Fruit fly (Drosophila melanogaster) whole organism, embryonic: ENCODE results near the gene ftz.

Source experiments
- Abd-B ChIP-seq: fragments of 200-800 bp; sonication (Bioruptor generic); optimal IDR thresholded peaks from 2 replicates; lab custom pipeline; 2018; ENCODE audit warnings: missing biosample characterization, mild to moderate bottlenecking, missing genetic modification characterization, moderate library complexity
- Bdp1 ChIP-seq: fragments of 200-800 bp; sonication (Bioruptor generic); optimal IDR thresholded peaks from 3 replicates; lab custom pipeline; 2016; ENCODE audit warnings: missing biosample characterization, missing genetic modification characterization
- Bgb ChIP-seq: fragments of 200-800 bp; sonication (Bioruptor generic); IDR thresholded peaks from 2 replicates; pipeline ENCODE4 v1.3.6; 2022; ENCODE audit warnings: missing biosample characterization, missing genetic modification characterization; ENCODE audit not compliant: partially characterized antibody
- CG10565 ChIP-seq: fragments of 200-800 bp; sonication (Bioruptor generic); optimal IDR thresholded peaks from 3 replicates; lab custom pipeline; 2016; ENCODE audit warnings: missing biosample characterization, mild to moderate bottlenecking, missing genetic modification characterization
- CG11085 ChIP-seq: fragments of 200-800 bp; sonication (Bioruptor generic); IDR thresholded peaks from 2 replicates; pipeline ENCODE4 v1.3.6; 2022; ENCODE audit warnings: missing biosample characterization, missing genetic modification characterization
- CG11247 ChIP-seq: fragments of 200-800 bp; sonication (Bioruptor generic); IDR thresholded peaks from 2 replicates; pipeline ENCODE4 v1.3.6; 2022; ENCODE audit warnings: missing biosample characterization, missing genetic modification characterization
- CG11504 ChIP-seq: fragments of 200-800 bp; sonication (Bioruptor generic); optimal IDR thresholded peaks from 3 replicates; lab custom pipeline; 2019; ENCODE audit warnings: missing biosample characterization, mild to moderate bottlenecking, missing genetic modification characterization, moderate library complexity
- CG12391 ChIP-seq: fragments of 200-800 bp; sonication (Bioruptor generic); optimal IDR thresholded peaks from 3 replicates; lab custom pipeline; 2018; ENCODE audit warnings: missing biosample characterization, mild to moderate bottlenecking, missing genetic modification characterization, moderate library complexity
- CG13624 ChIP-seq: fragments of 200-800 bp; sonication (Bioruptor generic); optimal IDR thresholded peaks from 2 replicates; lab custom pipeline; 2016; ENCODE audit warnings: missing biosample characterization, missing genetic modification characterization
- CG14710 ChIP-seq: fragments of 200-800 bp; sonication (Bioruptor generic); optimal IDR thresholded peaks from 3 replicates; lab custom pipeline; 2019; ENCODE audit warnings: missing biosample characterization, mild to moderate bottlenecking, missing genetic modification characterization, moderate library complexity
- CG1603 ChIP-seq: fragments of 200-800 bp; sonication (Bioruptor generic); optimal IDR thresholded peaks from 2 replicates; lab custom pipeline; 2019; ENCODE audit warnings: missing biosample characterization, mild to moderate bottlenecking, missing genetic modification characterization, moderate library complexity
- CG17361 ChIP-seq: fragments of 200-800 bp; sonication (Bioruptor generic); IDR thresholded peaks from 3 replicates; pipeline ENCODE4 v1.3.6; 2022; ENCODE audit warnings: missing biosample characterization, missing genetic modification characterization
- CG17829 ChIP-seq: fragments of 200-800 bp; optimal IDR thresholded peaks from 2 replicates; lab custom pipeline; 2019; ENCODE audit warnings: missing biosample characterization, mild to moderate bottlenecking, missing genetic modification characterization, moderate library complexity
- CG18476 ChIP-seq: fragments of 200-800 bp; sonication (Bioruptor generic); optimal IDR thresholded peaks from 2 replicates; lab custom pipeline; 2016; ENCODE audit warnings: missing biosample characterization, mild to moderate bottlenecking, missing genetic modification characterization
- CG2199 ChIP-seq: fragments of 200-800 bp; sonication (Bioruptor generic); IDR thresholded peaks from 3 replicates; pipeline ENCODE4 v1.3.6; 2022; ENCODE audit warnings: missing biosample characterization, missing genetic modification characterization
- CG31365 ChIP-seq: fragments of 200-800 bp; sonication (Bioruptor generic); optimal IDR thresholded peaks from 2 replicates; lab custom pipeline; 2018; ENCODE audit warnings: missing biosample characterization, mild to moderate bottlenecking, missing genetic modification characterization
- CG3995 ChIP-seq: fragments of 200-800 bp; sonication (Bioruptor generic); optimal IDR thresholded peaks from 3 replicates; lab custom pipeline; 2016; ENCODE audit warnings: missing biosample characterization, missing genetic modification characterization
- CG5953 ChIP-seq: fragments of 200-800 bp; sonication (Bioruptor generic); IDR thresholded peaks from 2 replicates; pipeline ENCODE4 v1.3.6; 2022; ENCODE audit warnings: missing biosample characterization, missing genetic modification characterization
- CG6791 ChIP-seq: fragments of 200-800 bp; sonication (Bioruptor generic); IDR thresholded peaks from 3 replicates; pipeline ENCODE4 v1.3.6; 2022; ENCODE audit warnings: missing biosample characterization, missing genetic modification characterization; ENCODE audit not compliant: partially characterized antibody
- CG8290 ChIP-seq, 3 experiments: fragments of 200-800 bp; sonication (Bioruptor generic); optimal IDR thresholded peaks; 2 replicates each; lab custom pipeline; 2016 to 2019; ENCODE audit warnings: missing biosample characterization in 3 of 3, missing genetic modification characterization in 3 of 3, mild to moderate bottlenecking in 2 of 3, moderate library complexity in 1 of 3
- CG9817 ChIP-seq: fragments of 200-800 bp; sonication (Bioruptor generic); optimal IDR thresholded peaks from 2 replicates; lab custom pipeline; 2018; ENCODE audit warnings: missing biosample characterization, mild to moderate bottlenecking, missing genetic modification characterization, moderate library complexity
- Dp ChIP-seq: fragments of 200-800 bp; sonication (Bioruptor generic); optimal IDR thresholded peaks from 2 replicates; lab custom pipeline; 2018; ENCODE audit warnings: missing biosample characterization, mild to moderate bottlenecking, missing genetic modification characterization, moderate library complexity
- Drgx ChIP-seq: fragments of 200-800 bp; sonication (Bioruptor generic); IDR thresholded peaks from 2 replicates; pipeline ENCODE4 v1.3.6; 2022; ENCODE audit warnings: missing biosample characterization, missing genetic modification characterization
- Eip74EF ChIP-seq, 2 experiments: fragments of 200-800 bp in 1 of 2; fragments of >200 bp in 1 of 2; sonication (Bioruptor generic) in 1 of 2; optimal IDR thresholded peaks; 2 replicates each; lab custom pipeline; 2017 to 2019; ENCODE audit warnings: missing biosample characterization in 2 of 2, missing genetic modification characterization in 2 of 2, mild to moderate bottlenecking in 1 of 2, moderate library complexity in 1 of 2
- Ets65A ChIP-seq: fragments of 200-800 bp; sonication (Bioruptor generic); peaks from one replicate; lab custom pipeline; 2016; ENCODE audit warnings: missing biosample characterization, missing genetic modification characterization
- Hr78 ChIP-seq, 2 experiments: fragments of 200-800 bp in 1 of 2; fragments of >200 bp in 1 of 2; sonication (Bioruptor generic) in 1 of 2; optimal IDR thresholded peaks; 2 replicates each; lab custom pipeline; 2017 to 2019; ENCODE audit warnings: missing biosample characterization in 2 of 2, missing genetic modification characterization in 2 of 2, mild to moderate bottlenecking in 1 of 2, moderate library complexity in 1 of 2
- Lhr ChIP-seq: fragments of 200-800 bp; sonication (Bioruptor generic); optimal IDR thresholded peaks from 3 replicates; lab custom pipeline; 2017; ENCODE audit warnings: mild to moderate bottlenecking, missing biosample characterization, missing genetic modification reagents, missing genetic modification characterization
- Med ChIP-seq: fragments of 200-800 bp; sonication (Bioruptor generic); peaks from one replicate; lab custom pipeline; 2016; ENCODE audit warnings: missing biosample characterization, missing genetic modification characterization, mild to moderate bottlenecking, inconsistent platforms, moderate library complexity
- Myb ChIP-seq: fragments of 200-800 bp; sonication (Bioruptor generic); optimal IDR thresholded peaks from 2 replicates; lab custom pipeline; 2016; ENCODE audit warnings: missing biosample characterization, missing genetic modification characterization
- Opbp ChIP-seq: fragments of 200-800 bp; sonication (Bioruptor generic); IDR thresholded peaks from 3 replicates; pipeline ENCODE4 v1.3.6; 2022; ENCODE audit warnings: missing biosample characterization, missing genetic modification characterization; ENCODE audit not compliant: partially characterized antibody
- Pdp1 ChIP-seq, 2 experiments: fragments of 200-800 bp; sonication (Bioruptor generic); optimal IDR thresholded peaks; 3 replicates each; lab custom pipeline; 2016; ENCODE audit warnings: missing biosample characterization in 2 of 2, missing genetic modification characterization in 2 of 2, mild to moderate bottlenecking in 1 of 2, moderate library complexity in 1 of 2
- Rx ChIP-seq: fragments of 200-800 bp; sonication (Bioruptor generic); IDR thresholded peaks from 2 replicates; pipeline ENCODE4 v1.3.6; 2022; ENCODE audit warnings: missing biosample characterization, missing genetic modification characterization
- ab ChIP-seq: fragments of 200-800 bp; sonication (Bioruptor generic); optimal IDR thresholded peaks from 2 replicates; lab custom pipeline; 2016; ENCODE audit warnings: missing biosample characterization, missing genetic modification characterization
- br ChIP-seq: fragments of >200 bp; optimal IDR thresholded peaks from 2 replicates; lab custom pipeline; 2017
- chif ChIP-seq, 2 experiments: fragments of 200-800 bp; sonication (Bioruptor generic); optimal IDR thresholded peaks; 3 replicates each; lab custom pipeline; 2016; ENCODE audit warnings: missing biosample characterization in 2 of 2, missing genetic modification characterization in 2 of 2
- da ChIP-seq: fragments of 200-800 bp; sonication (Bioruptor generic); optimal IDR thresholded peaks from 2 replicates; lab custom pipeline; 2016; ENCODE audit warnings: missing biosample characterization, missing genetic modification characterization
- gem ChIP-seq: fragments of 200-800 bp; sonication (Bioruptor generic); optimal IDR thresholded peaks from 2 replicates; lab custom pipeline; 2019; ENCODE audit warnings: missing biosample characterization, mild to moderate bottlenecking, missing genetic modification characterization, moderate library complexity
- hkb ChIP-seq, 2 experiments: fragments of 200-800 bp in 1 of 2; fragments of >200 bp in 1 of 2; sonication (Bioruptor generic) in 1 of 2; IDR thresholded peaks in 1 of 2; optimal IDR thresholded peaks in 1 of 2; 2 replicates each; pipeline versions ENCODE4 v1.3.6 to Lab custom; 2017 to 2022; ENCODE audit warnings: missing biosample characterization in 1 of 2, missing genetic modification characterization in 1 of 2
- ind ChIP-seq: fragments of 200-800 bp; sonication (Bioruptor generic); optimal IDR thresholded peaks from 3 replicates; lab custom pipeline; 2016; ENCODE audit warnings: missing biosample characterization, missing genetic modification characterization
- mam ChIP-seq: fragments of 200-800 bp; sonication (Bioruptor generic); optimal IDR thresholded peaks from 3 replicates; lab custom pipeline; 2016; ENCODE audit warnings: missing biosample characterization, missing genetic modification characterization
- nmo ChIP-seq: fragments of 200-800 bp; sonication (Bioruptor generic); optimal IDR thresholded peaks from 2 replicates; lab custom pipeline; 2018; ENCODE audit warnings: missing biosample characterization, mild to moderate bottlenecking, missing genetic modification characterization, moderate library complexity
- oc ChIP-seq: fragments of 200-800 bp; sonication (Bioruptor generic); optimal IDR thresholded peaks from 2 replicates; lab custom pipeline; 2018; ENCODE audit warnings: missing biosample characterization, mild to moderate bottlenecking, missing genetic modification characterization, moderate library complexity
- pnt ChIP-seq: fragments of 200-800 bp; sonication (Bioruptor generic); optimal IDR thresholded peaks from 3 replicates; lab custom pipeline; 2016; ENCODE audit warnings: missing biosample characterization, missing genetic modification characterization
- row ChIP-seq: fragments of 200-800 bp; sonication (Bioruptor generic); IDR thresholded peaks from 3 replicates; pipeline ENCODE4 v1.3.6; 2022; ENCODE audit warnings: missing biosample characterization, missing genetic modification characterization
- sim ChIP-seq: fragments of 200-800 bp; sonication (Bioruptor generic); IDR thresholded peaks from 2 replicates; pipeline ENCODE4 v1.3.6; 2022; ENCODE audit warnings: missing biosample characterization, missing genetic modification characterization
- ssp ChIP-seq: fragments of 200-800 bp; sonication (Bioruptor generic); IDR thresholded peaks from 2 replicates; pipeline ENCODE4 v1.3.6; 2022; ENCODE audit warnings: missing biosample characterization, missing genetic modification characterization
- stwl ChIP-seq: fragments of 200-800 bp; sonication (Bioruptor generic); optimal IDR thresholded peaks from 3 replicates; lab custom pipeline; 2018; ENCODE audit warnings: missing biosample characterization, mild to moderate bottlenecking, missing genetic modification characterization, moderate library complexity
- usp ChIP-seq: fragments of >200 bp; optimal IDR thresholded peaks from 2 replicates; lab custom pipeline; 2017; ENCODE audit warnings: missing biosample characterization, missing genetic modification characterization
- zen ChIP-seq: fragments of 200-800 bp; sonication (Bioruptor generic); optimal IDR thresholded peaks from 3 replicates; lab custom pipeline; 2018; ENCODE audit warnings: missing biosample characterization, mild to moderate bottlenecking, missing genetic modification characterization, moderate library complexity

ftz gene

dm6 chr3R:6908105-6908504 lies 44.0 kb downstream of the ftz start (continued):
- TF ChIP-seq Hr78 (GFP tag; optimal IDR thresholded peaks at IDR 0.05; lab: Kevin White, UChicago), result peak in 1 of 2 experiments; percentile 66
- TF ChIP-seq CG6791 (GFP tag; lab: Robert Waterston, UW), result peak; percentile 26; the same call in 1 of the 3 replicates
- peak in 1 of 2 experiments; percentile 97 for TF ChIP-seq Eip74EF (GFP tag; optimal IDR thresholded peaks at IDR 0.05; lab: Kevin White, UChicago)
- no peak for TF ChIP-seq ind
- TF ChIP-seq usp, result no peak
- TF ChIP-seq Abd-B (GFP tag; lab: Kevin White, UChicago), result peak; percentile 70
- TF ChIP-seq Med (GFP tag; lab: Kevin White, UChicago), result peak; percentile 84
- peak; percentile 27 for TF ChIP-seq Dp (GFP tag; lab: Kevin White, UChicago)
- peak; percentile 41; the same call in 1 of the 2 replicates for TF ChIP-seq Bgb (GFP tag; lab: Robert Waterston, UW)
- TF ChIP-seq Myb, result peak; percentile 100
- peak; percentile 20; the same call in 1 of the 2 replicates for TF ChIP-seq ssp (GFP tag; lab: Robert Waterston, UW)
- TF ChIP-seq CG11247 (GFP tag; lab: Robert Waterston, UW), result no peak
- peak; percentile 96 for TF ChIP-seq CG8290 (GFP tag; optimal IDR thresholded peaks at IDR 0.05; lab: Kevin White, UChicago)
- peak; percentile 83 to 86 for TF ChIP-seq CG8290 (tag; optimal IDR thresholded peaks at IDR 0.05; lab: Kevin White, UChicago)
- peak; percentile 84 for TF ChIP-seq Lhr (GFP tag; lab: Kevin White, UChicago)
- peak; percentile 91 for TF ChIP-seq Ets65A (GFP tag; lab: Kevin White, UChicago)
- TF ChIP-seq da (GFP tag; lab: Kevin White, UChicago), result no peak
- TF ChIP-seq CG3995 (GFP tag; lab: Kevin White, UChicago), result no peak
- no peak for TF ChIP-seq CG5953 (GFP tag; lab: Robert Waterston, UW)
- peak; percentile 13 for TF ChIP-seq CG14710 (tag; lab: Kevin White, UChicago)
- TF ChIP-seq ab (GFP tag; lab: Kevin White, UChicago), result no peak
- peak in 1 of 2 experiments; percentile 95 for TF ChIP-seq Pdp1 (GFP tag; optimal IDR thresholded peaks at IDR 0.05; lab: Kevin White, UChicago)
- peak; percentile 98 for TF ChIP-seq hkb (optimal IDR thresholded peaks at IDR 0.05; lab: Kevin White, UChicago)
- no peak for TF ChIP-seq hkb (GFP tag; IDR thresholded peaks at IDR 0.05; lab: Robert Waterston, UW)
- no peak for TF ChIP-seq br
- no peak for TF ChIP-seq CG12391 (tag; lab: Kevin White, UChicago)
- TF ChIP-seq oc (tag; lab: Kevin White, UChicago), result no peak
- TF ChIP-seq CG18476 (GFP tag; lab: Kevin White, UChicago), result peak; percentile 100
- peak; percentile 24; the same call in 1 of the 3 replicates for TF ChIP-seq CG17361 (GFP tag; lab: Robert Waterston, UW)
- TF ChIP-seq CG10565 (GFP tag; lab: Kevin White, UChicago), result no peak
- no peak for TF ChIP-seq Drgx (GFP tag; lab: Robert Waterston, UW)
- peak; percentile 80; the same call in 2 of the 3 replicates for TF ChIP-seq CG2199 (GFP tag; lab: Robert Waterston, UW)
- TF ChIP-seq gem, result peak; percentile 5
- peak; percentile 90 for TF ChIP-seq Bdp1 (GFP tag; lab: Kevin White, UChicago)
- peak; percentile 20 for TF ChIP-seq pnt (GFP tag; lab: Kevin White, UChicago)
- TF ChIP-seq CG9817, result peak; percentile 12
- TF ChIP-seq zen (tag; lab: Kevin White, UChicago), result peak; percentile 51
- TF ChIP-seq CG13624 (GFP tag; lab: Kevin White, UChicago), result peak; percentile 13
- TF ChIP-seq stwl (tag; lab: Kevin White, UChicago), result peak; percentile 86
- TF ChIP-seq sim (GFP tag; lab: Robert Waterston, UW), result no peak
- no peak for TF ChIP-seq Rx (GFP tag; lab: Robert Waterston, UW)
- 0 out of 2 replicates have a peak, but pooled peaks have one; percentile 18 for TF ChIP-seq CG11085 (GFP tag; lab: Robert Waterston, UW)
- peak; percentile 33 for TF ChIP-seq CG17829 (tag; lab: Kevin White, UChicago)
- 0 out of 3 replicates have a peak, but pooled peaks have one; percentile 11 for TF ChIP-seq row (GFP tag; lab: Robert Waterston, UW)
- peak; percentile 48; the same call in 1 of the 3 replicates for TF ChIP-seq Opbp (GFP tag; lab: Robert Waterston, UW)
- peak; percentile 19 for TF ChIP-seq mam
- TF ChIP-seq nmo (GFP tag; lab: Kevin White, UChicago), result peak; percentile 63
- peak; percentile 50 for TF ChIP-seq CG1603
- peak; percentile 98 for TF ChIP-seq CG11504 (tag; lab: Kevin White, UChicago)
- peak; percentile 100 for TF ChIP-seq CG31365 (tag; lab: Kevin White, UChicago)
- peak in 1 of 2 experiments; percentile 43 for TF ChIP-seq chif (GFP tag; optimal IDR thresholded peaks at IDR 0.05; lab: Kevin White, UChicago)
